Fruit fly (Drosophila melanogaster) whole organism, embryonic: ENCODE data around the gene CG1161.

Experiments used
- Antp ChIP-seq: fragments of 200-800 bp; sonication (Bioruptor generic); optimal IDR thresholded peaks from 3 replicates; lab custom pipeline; 2016; ENCODE audit warnings: missing biosample characterization, missing genetic modification characterization
- Atf-2 ChIP-seq: fragments of 200-800 bp; sonication (Bioruptor generic); optimal IDR thresholded peaks from 2 replicates; lab custom pipeline; 2016; ENCODE audit warnings: missing biosample characterization, missing genetic modification characterization
- Atf6 ChIP-seq: fragments of 200-800 bp; sonication (Bioruptor generic); IDR thresholded peaks from 2 replicates; pipeline ENCODE4 v1.3.6; 2022; ENCODE audit warnings: missing biosample characterization, missing genetic modification characterization
- BtbVII ChIP-seq: fragments of 200-800 bp; sonication (Bioruptor generic); optimal IDR thresholded peaks from 3 replicates; lab custom pipeline; 2017; ENCODE audit warnings: missing biosample characterization, mild to moderate bottlenecking, missing genetic modification characterization
- CG11085 ChIP-seq: fragments of 200-800 bp; sonication (Bioruptor generic); IDR thresholded peaks from 2 replicates; pipeline ENCODE4 v1.3.6; 2022; ENCODE audit warnings: missing biosample characterization, missing genetic modification characterization
- CG11247 ChIP-seq: fragments of 200-800 bp; sonication (Bioruptor generic); IDR thresholded peaks from 2 replicates; pipeline ENCODE4 v1.3.6; 2022; ENCODE audit warnings: missing biosample characterization, missing genetic modification characterization
- CG11696 ChIP-seq: fragments of 200-800 bp; sonication (Bioruptor generic); IDR thresholded peaks from 2 replicates; pipeline ENCODE4 v1.3.6; 2022; ENCODE audit warnings: missing biosample characterization, missing genetic modification characterization
- CG13296 ChIP-seq: fragments of 200-800 bp; sonication (Bioruptor generic); optimal IDR thresholded peaks from 3 replicates; lab custom pipeline; 2018; ENCODE audit warnings: missing biosample characterization, mild to moderate bottlenecking, missing genetic modification characterization
- CG13424 ChIP-seq: fragments of 200-800 bp; sonication (Bioruptor generic); optimal IDR thresholded peaks from 2 replicates; lab custom pipeline; 2019; ENCODE audit warnings: missing biosample characterization, mild to moderate bottlenecking, missing genetic modification characterization, moderate library complexity
- CG14860 ChIP-seq: fragments of 200-800 bp; sonication (Bioruptor generic); IDR thresholded peaks from 3 replicates; pipeline ENCODE4 v1.3.6; 2022; ENCODE audit warnings: missing biosample characterization, missing genetic modification characterization; ENCODE audit not compliant: partially characterized antibody
- CG17802 ChIP-seq: fragments of 200-800 bp; sonication (Bioruptor generic); optimal IDR thresholded peaks from 2 replicates; lab custom pipeline; 2018; ENCODE audit warnings: missing biosample characterization, mild to moderate bottlenecking, missing genetic modification characterization, moderate library complexity
- CG18262 ChIP-seq: fragments of 200-800 bp; optimal IDR thresholded peaks from 3 replicates; lab custom pipeline; 2019; ENCODE audit warnings: missing biosample characterization, mild to moderate bottlenecking, missing genetic modification characterization, moderate library complexity
- CG30020 ChIP-seq: fragments of 200-800 bp; optimal IDR thresholded peaks from 2 replicates; lab custom pipeline; 2019; ENCODE audit warnings: missing biosample characterization, mild to moderate bottlenecking, missing genetic modification characterization, moderate library complexity
- CG30431 ChIP-seq: fragments of 200-800 bp; sonication (Bioruptor generic); optimal IDR thresholded peaks from 2 replicates; lab custom pipeline; 2017; ENCODE audit warnings: missing biosample characterization, missing genetic modification characterization
- CG31441 ChIP-seq: fragments of 200-800 bp; sonication (Bioruptor generic); IDR thresholded peaks from 2 replicates; pipeline ENCODE4 v1.3.6; 2022; ENCODE audit warnings: missing biosample characterization, missing genetic modification characterization
- CG42726 ChIP-seq: fragments of 200-800 bp; sonication (Bioruptor generic); IDR thresholded peaks from 2 replicates; pipeline ENCODE4 v1.3.6; 2022; ENCODE audit warnings: missing biosample characterization, missing genetic modification characterization; ENCODE audit not compliant: partially characterized antibody
- CG4730 ChIP-seq: fragments of 200-800 bp; sonication (Bioruptor generic); IDR thresholded peaks from 2 replicates; pipeline ENCODE4 v1.3.6; 2022; ENCODE audit warnings: missing biosample characterization, missing genetic modification characterization
- CG6175 ChIP-seq: fragments of 200-800 bp; sonication (Bioruptor generic); IDR thresholded peaks from 3 replicates; pipeline ENCODE4 v1.3.6; 2022; ENCODE audit warnings: missing biosample characterization, missing genetic modification characterization
- CG6654 ChIP-seq: fragments of 200-800 bp; sonication (Bioruptor generic); optimal IDR thresholded peaks from 2 replicates; lab custom pipeline; 2017; ENCODE audit warnings: missing biosample characterization, mild to moderate bottlenecking, missing genetic modification characterization
- CG6765 ChIP-seq: fragments of 200-800 bp; sonication (Bioruptor generic); optimal IDR thresholded peaks from 3 replicates; lab custom pipeline; 2017; ENCODE audit warnings: missing biosample characterization, mild to moderate bottlenecking, missing genetic modification characterization
- CG6791 ChIP-seq: fragments of 200-800 bp; sonication (Bioruptor generic); IDR thresholded peaks from 3 replicates; pipeline ENCODE4 v1.3.6; 2022; ENCODE audit warnings: missing biosample characterization, missing genetic modification characterization; ENCODE audit not compliant: partially characterized antibody
- CG7928 ChIP-seq: fragments of 200-800 bp; sonication (Bioruptor generic); optimal IDR thresholded peaks from 2 replicates; lab custom pipeline; 2017; ENCODE audit warnings: missing biosample characterization, mild to moderate bottlenecking, missing genetic modification characterization
- CrebB ChIP-seq: fragments of 200-800 bp; sonication (Bioruptor generic); optimal IDR thresholded peaks from 3 replicates; lab custom pipeline; 2018; ENCODE audit warnings: missing biosample characterization, mild to moderate bottlenecking, missing genetic modification characterization
- Ets97D ChIP-seq: fragments of 200-800 bp; sonication (Bioruptor generic); optimal IDR thresholded peaks from 3 replicates; lab custom pipeline; 2016; ENCODE audit warnings: missing biosample characterization, missing genetic modification characterization
- Hey ChIP-seq: fragments of 200-800 bp; sonication (Bioruptor generic); optimal IDR thresholded peaks from 3 replicates; lab custom pipeline; 2018; ENCODE audit warnings: missing biosample characterization, mild to moderate bottlenecking, missing genetic modification characterization
- HmgD ChIP-seq: fragments of 200-800 bp; sonication (Bioruptor generic); optimal IDR thresholded peaks from 3 replicates; lab custom pipeline; 2016; ENCODE audit warnings: missing biosample characterization, missing genetic modification characterization
- Mrtf ChIP-seq: fragments of 200-800 bp; sonication (Bioruptor generic); IDR thresholded peaks from 3 replicates; pipeline ENCODE4 v1.3.6; 2022; ENCODE audit warnings: missing biosample characterization, missing genetic modification characterization
- NC2α ChIP-seq: fragments of 200-800 bp; sonication (Bioruptor generic); optimal IDR thresholded peaks from 2 replicates; lab custom pipeline; 2016; ENCODE audit warnings: missing biosample characterization, missing genetic modification characterization
- Oaz ChIP-seq: fragments of 200-800 bp; sonication (Bioruptor generic); IDR thresholded peaks from 2 replicates; pipeline ENCODE4 v1.3.6; 2022; ENCODE audit warnings: missing biosample characterization, missing genetic modification characterization
- Opbp ChIP-seq: fragments of 200-800 bp; sonication (Bioruptor generic); IDR thresholded peaks from 3 replicates; pipeline ENCODE4 v1.3.6; 2022; ENCODE audit warnings: missing biosample characterization, missing genetic modification characterization; ENCODE audit not compliant: partially characterized antibody
- Ravus ChIP-seq: fragments of 200-800 bp; sonication (Bioruptor generic); IDR thresholded peaks from 2 replicates; pipeline ENCODE4 v1.3.6; 2022; ENCODE audit warnings: missing biosample characterization, missing genetic modification characterization
- Spps ChIP-seq: fragments of 200-800 bp; sonication (Bioruptor generic); optimal IDR thresholded peaks from 2 replicates; lab custom pipeline; 2018; ENCODE audit warnings: missing biosample characterization, mild to moderate bottlenecking, missing genetic modification characterization
- abd-A ChIP-seq: fragments of 200-800 bp; sonication (Bioruptor generic); optimal IDR thresholded peaks from 3 replicates; lab custom pipeline; 2019; ENCODE audit warnings: missing biosample characterization, mild to moderate bottlenecking, missing genetic modification characterization, moderate library complexity
- bcd ChIP-seq: fragments of 200-800 bp; sonication (Bioruptor generic); optimal IDR thresholded peaks from 2 replicates; lab custom pipeline; 2017; ENCODE audit warnings: missing biosample characterization, mild to moderate bottlenecking, missing genetic modification characterization
- chif ChIP-seq, 2 experiments: fragments of 200-800 bp; sonication (Bioruptor generic); optimal IDR thresholded peaks; 3 replicates each; lab custom pipeline; 2016; ENCODE audit warnings: missing biosample characterization in 2 of 2, missing genetic modification characterization in 2 of 2
- ci ChIP-seq: fragments of 200-800 bp; sonication (Bioruptor generic); IDR thresholded peaks from 3 replicates; pipeline ENCODE4 v1.3.6; 2022; ENCODE audit warnings: missing biosample characterization, missing genetic modification characterization
- dm ChIP-seq: fragments of 200-800 bp; sonication (Bioruptor generic); optimal IDR thresholded peaks from 3 replicates; lab custom pipeline; 2016; ENCODE audit warnings: missing biosample characterization, missing genetic modification characterization
- fru ChIP-seq: fragments of >200 bp; optimal IDR thresholded peaks from 2 replicates; lab custom pipeline; 2017
- gce ChIP-seq: fragments of 200-800 bp; sonication (Bioruptor generic); IDR thresholded peaks from 3 replicates; pipeline ENCODE4 v1.3.6; 2022; ENCODE audit warnings: missing biosample characterization, missing genetic modification characterization
- hb ChIP-seq: fragments of 200-800 bp; sonication (Bioruptor generic); IDR thresholded peaks from 3 replicates; pipeline ENCODE4 v1.3.6; 2022; ENCODE audit warnings: missing biosample characterization, missing genetic modification characterization; ENCODE audit not compliant: partially characterized antibody
- knrl ChIP-seq: fragments of 200-800 bp; sonication (Bioruptor generic); IDR thresholded peaks from 3 replicates; pipeline ENCODE4 v1.3.6; 2022; ENCODE audit warnings: missing biosample characterization, missing genetic modification characterization; ENCODE audit not compliant: partially characterized antibody
- lbe ChIP-seq: fragments of 200-800 bp; sonication (Bioruptor generic); optimal IDR thresholded peaks from 2 replicates; lab custom pipeline; 2016; ENCODE audit warnings: missing biosample characterization, mild to moderate bottlenecking, missing genetic modification characterization
- maf-S ChIP-seq: fragments of 200-800 bp; sonication (Bioruptor generic); optimal IDR thresholded peaks from 2 replicates; lab custom pipeline; 2016; ENCODE audit warnings: missing biosample characterization, missing genetic modification characterization
- mam ChIP-seq: fragments of 200-800 bp; sonication (Bioruptor generic); optimal IDR thresholded peaks from 3 replicates; lab custom pipeline; 2016; ENCODE audit warnings: missing biosample characterization, missing genetic modification characterization
- odd ChIP-seq: fragments of 200-800 bp; sonication (Bioruptor generic); optimal IDR thresholded peaks from 2 replicates; lab custom pipeline; 2017; ENCODE audit warnings: missing biosample characterization, mild to moderate bottlenecking, missing genetic modification characterization
- peb ChIP-seq: fragments of 200-800 bp; sonication (Bioruptor generic); IDR thresholded peaks from 2 replicates; pipeline ENCODE4 v1.3.6; 2022; ENCODE audit warnings: missing biosample characterization, missing genetic modification characterization
- rib ChIP-seq: fragments of 200-800 bp; sonication (Bioruptor generic); IDR thresholded peaks from 2 replicates; pipeline ENCODE4 v1.3.6; 2022; ENCODE audit warnings: missing biosample characterization, missing genetic modification characterization
- sens ChIP-seq: fragments of 200-800 bp; sonication (Bioruptor generic); peaks from one replicate; lab custom pipeline; 2016; ENCODE audit warnings: missing biosample characterization, missing genetic modification characterization
- seq ChIP-seq: fragments of 200-800 bp; sonication (Bioruptor generic); IDR thresholded peaks from 2 replicates; pipeline ENCODE4 v1.3.6; 2022; ENCODE audit warnings: missing biosample characterization, missing genetic modification characterization
- vfl ChIP-seq: fragments of 200-800 bp; sonication (Bioruptor generic); optimal IDR thresholded peaks from 2 replicates; lab custom pipeline; 2016; ENCODE audit warnings: missing biosample characterization, missing genetic modification characterization
- vnd ChIP-seq: fragments of 200-800 bp; sonication (Bioruptor generic); IDR thresholded peaks from 3 replicates; pipeline ENCODE4 v1.3.6; 2022; ENCODE audit warnings: missing biosample characterization, missing genetic modification characterization; ENCODE audit not compliant: partially characterized antibody

Gene CG1161

DNA sequence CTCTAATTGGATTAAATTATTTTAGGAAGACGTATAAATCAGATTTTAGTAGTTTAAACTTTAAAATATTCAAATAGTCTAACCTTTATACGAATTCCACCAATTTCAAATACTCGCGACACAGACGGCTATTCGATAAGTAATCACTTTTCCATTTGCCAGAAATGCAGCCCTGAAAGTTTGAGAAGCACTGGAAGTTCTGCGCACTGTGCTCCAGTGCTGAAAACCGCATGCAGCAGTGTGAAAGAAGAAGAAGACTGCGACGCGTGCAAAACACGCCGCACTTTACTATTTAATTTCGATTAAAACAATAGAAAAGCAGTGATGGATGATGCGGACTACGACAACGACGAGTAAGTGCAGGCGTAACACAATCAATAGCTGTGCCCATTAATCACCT, 16.7 kb downstream of the CG1161 start, which contains the start of gene Polr2F (continued):
- TF ChIP-seq NC2α (GFP tag; lab: Kevin White, UChicago) (peak; percentile 64), sens (GFP tag; lab: Kevin White, UChicago) (peak; percentile 96), chif (GFP tag; optimal IDR thresholded peaks at IDR 0.05; lab: Kevin White, UChicago) (peak; percentile 82 to 90), CG13424 (tag; lab: Kevin White, UChicago) (peak; percentile 73), CG17802 (tag; lab: Kevin White, UChicago) (peak; percentile 59), Ets97D (peak; percentile 96), abd-A (no peak), peb (0 out of 2 replicates have a peak, but pooled peaks have one; percentile 19), CG6175 (GFP tag; lab: Robert Waterston, UW) (peak; percentile 53; the same call in 2 of the 3 replicates), Opbp (GFP tag; lab: Robert Waterston, UW) (peak; percentile 80), dm (GFP tag; lab: Kevin White, UChicago) (peak; percentile 99), CrebB (tag; lab: Kevin White, UChicago) (peak; percentile 69), CG11085 (GFP tag; lab: Robert Waterston, UW) (peak; percentile 75), seq (GFP tag; lab: Robert Waterston, UW) (no peak), rib (GFP tag; lab: Robert Waterston, UW) (peak; percentile 87), HmgD (GFP tag; lab: Kevin White, UChicago) (peak; percentile 94), CG6765 (GFP tag; lab: Kevin White, UChicago) (peak; percentile 66), Ravus (GFP tag; lab: Robert Waterston, UW) (no peak), Hey (tag; lab: Kevin White, UChicago) (peak; percentile 61), odd (GFP tag; lab: Kevin White, UChicago) (no peak), knrl (GFP tag; lab: Robert Waterston, UW) (peak; percentile 51; the same call in 2 of the 3 replicates), CG18262 (tag; lab: Kevin White, UChicago) (peak; percentile 54), CG30020 (tag; lab: Kevin White, UChicago) (peak; percentile 62), vnd (GFP tag; lab: Robert Waterston, UW) (no peak), CG6654 (GFP tag; lab: Kevin White, UChicago) (peak; percentile 100), CG13296 (peak; percentile 67), gce (GFP tag; lab: Robert Waterston, UW) (no peak), bcd (peak; percentile 80), lbe (peak; percentile 65), hb (GFP tag; lab: Robert Waterston, UW) (no peak), CG11696 (GFP tag; lab: Robert Waterston, UW) (no peak), Atf6 (peak; percentile 70), CG4730 (peak; percentile 53), CG7928 (GFP tag; lab: Kevin White, UChicago) (peak; percentile 92), mam (GFP tag; lab: Kevin White, UChicago) (peak; percentile 97), vfl (GFP tag; lab: Kevin White, UChicago) (peak; percentile 91), Mrtf (GFP tag; lab: Robert Waterston, UW) (peak; percentile 54; the same call in 2 of the 3 replicates), Antp (GFP tag; lab: Kevin White, UChicago) (peak; percentile 96), Atf-2 (peak; percentile 82), Oaz (GFP tag; lab: Robert Waterston, UW) (peak; percentile 45; the same call in 1 of the 2 replicates), CG6791 (GFP tag; lab: Robert Waterston, UW) (peak; percentile 57; the same call in 1 of the 3 replicates), CG31441 (GFP tag; lab: Robert Waterston, UW) (peak; percentile 60), BtbVII (peak; percentile 48), fru (lab: Kevin White, UChicago) (no peak), CG30431 (GFP tag; lab: Kevin White, UChicago) (peak; percentile 70), CG11247 (GFP tag; lab: Robert Waterston, UW) (peak; percentile 86), CG42726 (GFP tag; lab: Robert Waterston, UW) (peak; percentile 55; the same call in 1 of the 2 replicates), maf-S (peak; percentile 91), ci (GFP tag; lab: Robert Waterston, UW) (peak; percentile 89), CG14860 (no peak), Spps (tag; lab: Kevin White, UChicago) (no peak)
